Fruit fly (Drosophila melanogaster) S2 (cell line): Measurements from ENCODE around the gene CG6761.

Experiments used
- CG8478 ChIP-seq: fragments of >200 bp; optimal IDR thresholded peaks from 2 replicates; lab custom pipeline; 2018
- CTCF ChIP-seq, 2 experiments: fragments of >200 bp; optimal IDR thresholded peaks; 2 replicates each; lab custom pipeline; 2018

- TF ChIP-seq CG8478 (no peak), CTCF (optimal IDR thresholded peaks at IDR 0.05; lab: Kevin White, UChicago) (no peak)
Measured at dm6 chr3L:9714537-9715144, 11.2 kb upstream of the CG6761 start.
